Worm (Caenorhabditis elegans) whole organism, L3 larva: Measurements from ENCODE around the gene C08B6.11.

Experiments used
- R02D3.7 ChIP-seq: fragments of 150-350 bp; optimal IDR thresholded peaks from 2 replicates; lab custom pipeline; 2014; ENCODE audit warnings: missing biosample characterization, missing genetic modification characterization
- ama-1 ChIP-seq: fragments of 150-350 bp; optimal IDR thresholded peaks from 2 replicates; lab custom pipeline; 2018
- ceh-16 ChIP-seq: sonication (generic microtip); optimal IDR thresholded peaks from 2 replicates; lab custom pipeline; 2017; ENCODE audit warnings: missing biosample characterization, missing genetic modification characterization
- elt-2 ChIP-seq: sonication (generic microtip); optimal IDR thresholded peaks from 2 replicates; lab custom pipeline; 2016; ENCODE audit warnings: missing genetic modification reagents, mild to moderate bottlenecking, missing genetic modification characterization, missing compliant biosample characterization
- elt-3 ChIP-seq, 3 experiments: fragments of 150-350 bp in 1 of 3; sonication (generic microtip) in 2 of 3; optimal IDR thresholded peaks; 2 replicates in 2 of 3; 4 replicates in 1 of 3; lab custom pipeline; 2014 to 2017; ENCODE audit warnings: missing biosample characterization in 3 of 3, missing genetic modification characterization in 3 of 3
- jun-1 ChIP-seq: fragments of 150-350 bp; optimal IDR thresholded peaks from 2 replicates; lab custom pipeline; 2014; ENCODE audit warnings: missing biosample characterization, missing genetic modification reagents, missing genetic modification characterization
- mdl-1 ChIP-seq: fragments of 150-350 bp; optimal IDR thresholded peaks from 2 replicates; lab custom pipeline; 2014; ENCODE audit warnings: missing biosample characterization, missing genetic modification characterization
- nhr-237 ChIP-seq: fragments of 150-350 bp; optimal IDR thresholded peaks from 2 replicates; lab custom pipeline; 2014; ENCODE audit warnings: missing biosample characterization, missing genetic modification characterization
- snpc-4 ChIP-seq: fragments of 150-350 bp; optimal IDR thresholded peaks from 2 replicates; lab custom pipeline; 2014; ENCODE audit warnings: missing biosample characterization, missing genetic modification characterization
- zag-1 ChIP-seq: fragments of 150-350 bp; optimal IDR thresholded peaks from 2 replicates; lab custom pipeline; 2014; ENCODE audit warnings: missing biosample characterization, missing genetic modification characterization

DNA sequence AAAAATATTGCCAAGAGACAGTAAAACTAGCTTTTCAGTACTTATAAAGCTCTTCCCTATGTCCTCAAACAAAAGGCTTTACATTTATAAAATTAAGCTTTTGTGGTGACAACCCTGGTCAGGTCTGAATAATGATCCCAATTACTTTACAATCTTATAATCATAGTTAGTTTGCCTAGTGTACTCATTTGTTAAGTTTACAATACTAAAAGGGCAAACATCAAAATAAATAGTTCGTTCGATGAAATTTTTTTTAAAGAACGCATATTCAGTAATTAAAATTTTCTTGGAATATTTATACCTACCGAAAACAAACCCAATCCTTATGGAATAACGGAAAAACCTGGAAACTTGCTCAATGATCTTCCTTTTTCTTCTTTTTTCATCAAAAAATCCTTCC lies 48.7 kb upstream of the C08B6.11 start:
- TF ChIP-seq snpc-4 (tag; lab: Kevin White, UChicago) (no peak), ceh-16 (no peak), zag-1 (tag; lab: Kevin White, UChicago) (no peak), elt-2 (tag; lab: Kevin White, UChicago) (no peak), nhr-237 (tag; lab: Kevin White, UChicago) (no peak), ama-1 (no peak), jun-1 (tag; lab: Kevin White, UChicago) (no peak), R02D3.7 (tag; lab: Kevin White, UChicago) (no peak), elt-3 (tag; optimal IDR thresholded peaks at IDR 0.05; lab: Kevin White, UChicago) (no peak), mdl-1 (no peak)
